Fruit fly (Drosophila melanogaster) whole organism, embryonic: Measurements from ENCODE around the gene CG14082.

Experiments used
- B-H2 ChIP-seq: fragments of 200-800 bp; sonication (Bioruptor generic); optimal IDR thresholded peaks from 2 replicates; lab custom pipeline; 2018; ENCODE audit warnings: missing biosample characterization, mild to moderate bottlenecking, missing genetic modification characterization
- CG10321 ChIP-seq: fragments of 200-800 bp; sonication (Bioruptor generic); IDR thresholded peaks from 2 replicates; pipeline ENCODE4 v1.3.6; 2022; ENCODE audit warnings: missing biosample characterization, missing genetic modification characterization
- CG10431 ChIP-seq: fragments of 200-800 bp; sonication (Bioruptor generic); optimal IDR thresholded peaks from 3 replicates; lab custom pipeline; 2018; ENCODE audit warnings: missing biosample characterization, mild to moderate bottlenecking, missing genetic modification characterization
- CG11696 ChIP-seq: fragments of 200-800 bp; sonication (Bioruptor generic); IDR thresholded peaks from 2 replicates; pipeline ENCODE4 v1.3.6; 2022; ENCODE audit warnings: missing biosample characterization, missing genetic modification characterization
- CG11723 ChIP-seq: fragments of 200-800 bp; sonication (Bioruptor generic); optimal IDR thresholded peaks from 2 replicates; lab custom pipeline; 2017; ENCODE audit warnings: missing biosample characterization, mild to moderate bottlenecking, missing genetic modification characterization
- CG12104 ChIP-seq: fragments of 200-800 bp; sonication (Bioruptor generic); optimal IDR thresholded peaks from 3 replicates; lab custom pipeline; 2016; ENCODE audit warnings: missing biosample characterization, missing genetic modification characterization
- CG13287 ChIP-seq: fragments of 200-800 bp; sonication (Bioruptor generic); IDR thresholded peaks from 2 replicates; pipeline ENCODE4 v1.3.6; 2022; ENCODE audit warnings: missing biosample characterization, missing genetic modification characterization; ENCODE audit not compliant: partially characterized antibody
- CG14014 ChIP-seq: fragments of 200-800 bp; sonication (Bioruptor generic); IDR thresholded peaks from 2 replicates; pipeline ENCODE4 v1.3.6; 2022; ENCODE audit warnings: missing biosample characterization, missing genetic modification characterization
- CG17912 ChIP-seq: fragments of 200-800 bp; sonication (Bioruptor generic); optimal IDR thresholded peaks from 2 replicates; lab custom pipeline; 2018; ENCODE audit warnings: missing biosample characterization, mild to moderate bottlenecking, missing genetic modification characterization
- CG18764 ChIP-seq: fragments of 200-800 bp; sonication (Bioruptor generic); optimal IDR thresholded peaks from 3 replicates; lab custom pipeline; 2016; ENCODE audit warnings: missing biosample characterization, missing genetic modification characterization
- CG2199 ChIP-seq: fragments of 200-800 bp; sonication (Bioruptor generic); IDR thresholded peaks from 3 replicates; pipeline ENCODE4 v1.3.6; 2022; ENCODE audit warnings: missing biosample characterization, missing genetic modification characterization
- CG34224 ChIP-seq: fragments of 200-800 bp; sonication (Bioruptor generic); IDR thresholded peaks from 3 replicates; pipeline ENCODE4 v1.3.6; 2022; ENCODE audit warnings: missing biosample characterization, missing genetic modification characterization; ENCODE audit not compliant: partially characterized antibody
- CG34422 ChIP-seq: fragments of 200-800 bp; sonication (Bioruptor generic); IDR thresholded peaks from 3 replicates; pipeline ENCODE4 v1.3.6; 2022; ENCODE audit warnings: missing biosample characterization, missing genetic modification characterization
- CG4328 ChIP-seq: fragments of 200-800 bp; sonication (Bioruptor generic); optimal IDR thresholded peaks from 3 replicates; lab custom pipeline; 2017; ENCODE audit warnings: missing biosample characterization, missing genetic modification reagents, missing genetic modification characterization
- CG4730 ChIP-seq: fragments of 200-800 bp; sonication (Bioruptor generic); IDR thresholded peaks from 2 replicates; pipeline ENCODE4 v1.3.6; 2022; ENCODE audit warnings: missing biosample characterization, missing genetic modification characterization
- CG6765 ChIP-seq: fragments of 200-800 bp; sonication (Bioruptor generic); optimal IDR thresholded peaks from 3 replicates; lab custom pipeline; 2017; ENCODE audit warnings: missing biosample characterization, mild to moderate bottlenecking, missing genetic modification characterization
- CG7357 ChIP-seq: fragments of 200-800 bp; sonication (Bioruptor generic); IDR thresholded peaks from 3 replicates; pipeline ENCODE4 v1.3.6; 2022; ENCODE audit warnings: missing biosample characterization, missing genetic modification characterization
- CG8924 ChIP-seq: fragments of 200-800 bp; optimal IDR thresholded peaks from 3 replicates; lab custom pipeline; 2019; ENCODE audit warnings: missing biosample characterization, mild to moderate bottlenecking, missing genetic modification characterization, moderate library complexity
- CTCF ChIP-seq: fragments of 200-800 bp; sonication (Bioruptor generic); optimal IDR thresholded peaks from 2 replicates; lab custom pipeline; 2017; ENCODE audit warnings: missing biosample characterization, mild to moderate bottlenecking, missing genetic modification characterization, moderate library complexity
- Deaf1 ChIP-seq: fragments of 200-800 bp; optimal IDR thresholded peaks from 3 replicates; lab custom pipeline; 2019; ENCODE audit warnings: missing biosample characterization, mild to moderate bottlenecking, missing genetic modification characterization, moderate library complexity
- Ets97D ChIP-seq: fragments of 200-800 bp; sonication (Bioruptor generic); optimal IDR thresholded peaks from 3 replicates; lab custom pipeline; 2016; ENCODE audit warnings: missing biosample characterization, missing genetic modification characterization
- HLH4C ChIP-seq: fragments of 200-800 bp; sonication (Bioruptor generic); IDR thresholded peaks from 3 replicates; pipeline ENCODE4 v1.3.6; 2022; ENCODE audit warnings: missing biosample characterization, missing genetic modification characterization; ENCODE audit not compliant: partially characterized antibody
- Hr51 ChIP-seq, 2 experiments: fragments of 200-800 bp; sonication (Bioruptor generic); optimal IDR thresholded peaks; 2 replicates in 1 of 2; 3 replicates in 1 of 2; lab custom pipeline; 2016 to 2018; ENCODE audit warnings: missing biosample characterization in 2 of 2, missing genetic modification characterization in 2 of 2, mild to moderate bottlenecking in 1 of 2, moderate library complexity in 1 of 2
- MBD-R2 ChIP-seq: fragments of 200-800 bp; sonication (Bioruptor generic); IDR thresholded peaks from 2 replicates; pipeline ENCODE4 v1.3.6; 2022; ENCODE audit warnings: missing biosample characterization, missing genetic modification characterization
- Meics ChIP-seq: fragments of 200-800 bp; sonication (Bioruptor generic); optimal IDR thresholded peaks from 2 replicates; lab custom pipeline; 2017; ENCODE audit warnings: missing biosample characterization, mild to moderate bottlenecking, missing genetic modification characterization
- Pdp1 ChIP-seq, 2 experiments: fragments of 200-800 bp; sonication (Bioruptor generic); optimal IDR thresholded peaks; 3 replicates each; lab custom pipeline; 2016; ENCODE audit warnings: missing biosample characterization in 2 of 2, missing genetic modification characterization in 2 of 2, mild to moderate bottlenecking in 1 of 2, moderate library complexity in 1 of 2
- Tbp ChIP-seq: fragments of >200 bp; optimal IDR thresholded peaks from 2 replicates; lab custom pipeline; 2018; ENCODE audit warnings: missing biosample characterization, missing genetic modification characterization
- ash1 ChIP-seq: fragments of 200-800 bp; sonication (Bioruptor generic); optimal IDR thresholded peaks from 2 replicates; lab custom pipeline; 2018; ENCODE audit warnings: missing biosample characterization, mild to moderate bottlenecking, missing genetic modification characterization
- bbx ChIP-seq: fragments of 200-800 bp; sonication (Bioruptor generic); IDR thresholded peaks from 2 replicates; pipeline ENCODE4 v1.3.6; 2022; ENCODE audit warnings: missing biosample characterization, missing genetic modification characterization; ENCODE audit not compliant: partially characterized antibody
- bowl ChIP-seq: fragments of 200-800 bp; sonication (Bioruptor generic); IDR thresholded peaks from 2 replicates; pipeline ENCODE4 v1.3.6; 2022; ENCODE audit warnings: missing biosample characterization, missing genetic modification characterization
- chn ChIP-seq: fragments of 200-800 bp; sonication (Bioruptor generic); optimal IDR thresholded peaks from 2 replicates; lab custom pipeline; 2016; ENCODE audit warnings: missing biosample characterization, missing genetic modification characterization
- croc ChIP-seq: fragments of 200-800 bp; sonication (Bioruptor generic); conservative IDR thresholded peaks from 3 replicates; pipeline ENCODE4 v1.3.6; 2022; ENCODE audit warnings: missing biosample characterization, missing genetic modification characterization
- ewg ChIP-seq: fragments of 200-800 bp; sonication (Bioruptor generic); optimal IDR thresholded peaks from 3 replicates; lab custom pipeline; 2017; ENCODE audit warnings: mild to moderate bottlenecking, missing biosample characterization, missing genetic modification reagents, missing genetic modification characterization
- fu2 ChIP-seq: fragments of 200-800 bp; sonication (Bioruptor generic); optimal IDR thresholded peaks from 2 replicates; lab custom pipeline; 2016; ENCODE audit warnings: missing biosample characterization, missing genetic modification characterization
- insv ChIP-seq, 2 experiments: fragments of 200-800 bp; sonication (Bioruptor generic); optimal IDR thresholded peaks; 3 replicates each; lab custom pipeline; 2016 to 2018; ENCODE audit warnings: missing biosample characterization in 2 of 2, missing genetic modification characterization in 2 of 2
- inv ChIP-seq: fragments of 200-800 bp; sonication (Bioruptor generic); IDR thresholded peaks from 2 replicates; pipeline ENCODE4 v1.3.6; 2022; ENCODE audit warnings: missing biosample characterization, missing genetic modification characterization; ENCODE audit not compliant: partially characterized antibody
- lab ChIP-seq: fragments of 200-800 bp; sonication (Bioruptor generic); optimal IDR thresholded peaks from 3 replicates; lab custom pipeline; 2017; ENCODE audit warnings: missing biosample characterization, missing genetic modification characterization, mild to moderate bottlenecking, moderate library complexity, missing genetic modification reagents
- lmd ChIP-seq: fragments of 200-800 bp; sonication (Bioruptor generic); IDR thresholded peaks from 2 replicates; pipeline ENCODE4 v1.3.6; 2022; ENCODE audit warnings: missing biosample characterization, missing genetic modification characterization
- lola ChIP-seq, 3 experiments: fragments of >200 bp in 2 of 3; fragments of 200-800 bp in 1 of 3; sonication (Bioruptor generic) in 1 of 3; optimal IDR thresholded peaks; 2 replicates each; lab custom pipeline; 2017 to 2019; ENCODE audit warnings: missing biosample characterization in 3 of 3, missing genetic modification characterization in 3 of 3, mild to moderate bottlenecking in 1 of 3, moderate library complexity in 1 of 3
- lov ChIP-seq, 2 experiments: fragments of 200-800 bp in 1 of 2; fragments of >200 bp in 1 of 2; sonication (Bioruptor generic) in 1 of 2; IDR thresholded peaks in 1 of 2; optimal IDR thresholded peaks in 1 of 2; 2 replicates in 1 of 2; 3 replicates in 1 of 2; pipeline versions ENCODE4 v1.3.6 to Lab custom; 2017 to 2022; ENCODE audit warnings: missing biosample characterization in 1 of 2, missing genetic modification characterization in 1 of 2
- nerfin-1 ChIP-seq: fragments of 200-800 bp; sonication (Bioruptor generic); optimal IDR thresholded peaks from 3 replicates; lab custom pipeline; 2019; ENCODE audit warnings: missing biosample characterization, mild to moderate bottlenecking, missing genetic modification characterization, moderate library complexity
- peb ChIP-seq: fragments of 200-800 bp; sonication (Bioruptor generic); IDR thresholded peaks from 2 replicates; pipeline ENCODE4 v1.3.6; 2022; ENCODE audit warnings: missing biosample characterization, missing genetic modification characterization
- tgo ChIP-seq: fragments of 200-800 bp; sonication (Bioruptor generic); IDR thresholded peaks from 3 replicates; pipeline ENCODE4 v1.3.6; 2022; ENCODE audit warnings: missing biosample characterization, missing genetic modification characterization
- toy ChIP-seq: fragments of 200-800 bp; sonication (Bioruptor generic); IDR thresholded peaks from 2 replicates; pipeline ENCODE4 v1.3.6; 2022; ENCODE audit warnings: missing biosample characterization, missing genetic modification characterization
- unc-4 ChIP-seq: fragments of 200-800 bp; sonication (Bioruptor generic); IDR thresholded peaks from 2 replicates; pipeline ENCODE4 v1.3.6; 2022; ENCODE audit warnings: missing biosample characterization, missing genetic modification characterization; ENCODE audit not compliant: partially characterized antibody
- vfl ChIP-seq: fragments of 200-800 bp; sonication (Bioruptor generic); optimal IDR thresholded peaks from 2 replicates; lab custom pipeline; 2016; ENCODE audit warnings: missing biosample characterization, missing genetic modification characterization
- vvl ChIP-seq: fragments of 200-800 bp; sonication (Bioruptor generic); IDR thresholded peaks from 2 replicates; pipeline ENCODE4 v1.3.6; 2022; ENCODE audit warnings: missing biosample characterization, missing genetic modification characterization
- zen ChIP-seq: fragments of 200-800 bp; sonication (Bioruptor generic); optimal IDR thresholded peaks from 3 replicates; lab custom pipeline; 2018; ENCODE audit warnings: missing biosample characterization, mild to moderate bottlenecking, missing genetic modification characterization, moderate library complexity
- zen2 ChIP-seq: fragments of 200-800 bp; sonication (Bioruptor generic); IDR thresholded peaks from 3 replicates; pipeline ENCODE4 v1.3.6; 2022; ENCODE audit warnings: missing biosample characterization, missing genetic modification characterization; ENCODE audit not compliant: partially characterized antibody

Gene CG14082

dm6 chr3L:19071173-19071844 lies 67.5 kb downstream of the CG14082 start (continued):
- TF ChIP-seq HLH4C (GFP tag; lab: Robert Waterston, UW), result no peak
- no peak for TF ChIP-seq chn (GFP tag; lab: Kevin White, UChicago)
- TF ChIP-seq B-H2 (GFP tag; lab: Kevin White, UChicago), result peak; percentile 62
- TF ChIP-seq CG6765 (GFP tag; lab: Kevin White, UChicago), result no peak
- no peak for TF ChIP-seq Hr51 (GFP tag; optimal IDR thresholded peaks at IDR 0.05; lab: Kevin White, UChicago)
- no peak for TF ChIP-seq CG4328 (GFP tag; lab: Kevin White, UChicago)
- TF ChIP-seq CG14014 (GFP tag; lab: Robert Waterston, UW), result no peak
- no peak for TF ChIP-seq toy (GFP tag; lab: Robert Waterston, UW)
- TF ChIP-seq CG34224, result no peak
- TF ChIP-seq peb (GFP tag; lab: Robert Waterston, UW), result no peak
- TF ChIP-seq tgo (GFP tag; lab: Robert Waterston, UW), result no peak
- no peak for TF ChIP-seq CG8924
- TF ChIP-seq ash1 (GFP tag; lab: Kevin White, UChicago), result no peak
- no peak for TF ChIP-seq CTCF (GFP tag; lab: Kevin White, UChicago)
- TF ChIP-seq ewg (GFP tag; lab: Kevin White, UChicago), result no peak
- no peak for TF ChIP-seq zen2
- no peak for TF ChIP-seq unc-4 (GFP tag; lab: Robert Waterston, UW)
- no peak for TF ChIP-seq Tbp (GFP tag; lab: Kevin White, UChicago)
- TF ChIP-seq inv (GFP tag; lab: Robert Waterston, UW), result no peak
- no peak for TF ChIP-seq Deaf1 (tag; lab: Kevin White, UChicago)
- TF ChIP-seq MBD-R2, result no peak
- TF ChIP-seq CG10431 (GFP tag; lab: Kevin White, UChicago), result no peak
- TF ChIP-seq Pdp1 (GFP tag; optimal IDR thresholded peaks at IDR 0.05; lab: Kevin White, UChicago), result no peak
- no peak for TF ChIP-seq bowl
- no peak for TF ChIP-seq CG10321 (GFP tag; lab: Robert Waterston, UW)
- TF ChIP-seq CG4730 (GFP tag; lab: Robert Waterston, UW), result no peak
- no peak for TF ChIP-seq CG11723 (GFP tag; lab: Kevin White, UChicago)
- peak; percentile 32 for TF ChIP-seq Meics (GFP tag; lab: Kevin White, UChicago)
- TF ChIP-seq CG34422 (GFP tag; lab: Robert Waterston, UW), result no peak
- no peak for TF ChIP-seq Ets97D
- TF ChIP-seq nerfin-1, result no peak
- TF ChIP-seq vvl (GFP tag; lab: Robert Waterston, UW), result peak; percentile 43
- no peak for TF ChIP-seq lmd (GFP tag; lab: Robert Waterston, UW)
- TF ChIP-seq CG18764 (GFP tag; lab: Kevin White, UChicago), result no peak
- no peak for TF ChIP-seq bbx (GFP tag; lab: Robert Waterston, UW)
- peak; percentile 79 for TF ChIP-seq lab (GFP tag; lab: Kevin White, UChicago)
- TF ChIP-seq CG7357 (GFP tag; lab: Robert Waterston, UW), result no peak
- TF ChIP-seq lov (optimal IDR thresholded peaks at IDR 0.05; lab: Kevin White, UChicago), result no peak
- TF ChIP-seq lov (GFP tag; IDR thresholded peaks at IDR 0.05; lab: Robert Waterston, UW), result no peak
- TF ChIP-seq CG13287, result peak; percentile 30; the same call in 1 of the 2 replicates
- TF ChIP-seq CG2199 (GFP tag; lab: Robert Waterston, UW), result 0 out of 3 replicates have a peak, but pooled peaks have one; percentile 18
- no peak for TF ChIP-seq zen (tag; lab: Kevin White, UChicago)
- no peak for TF ChIP-seq vfl (GFP tag; lab: Kevin White, UChicago)
- TF ChIP-seq croc (GFP tag; lab: Robert Waterston, UW), result no peak
- no peak for TF ChIP-seq CG12104 (GFP tag; lab: Kevin White, UChicago)
- TF ChIP-seq CG11696 (GFP tag; lab: Robert Waterston, UW), result no peak
- no peak for TF ChIP-seq CG17912
- TF ChIP-seq fu2 (GFP tag; lab: Kevin White, UChicago), result no peak
- no peak for TF ChIP-seq insv (GFP tag; optimal IDR thresholded peaks at IDR 0.05; lab: Kevin White, UChicago)
- no peak for TF ChIP-seq lola (GFP tag; optimal IDR thresholded peaks at IDR 0.05; lab: Kevin White, UChicago)
